Fruit fly (Drosophila melanogaster) whole organism, pupa: Measurements from ENCODE around the gene CG7772.

ENCODE experiments used
- CG10348 ChIP-seq: fragments of 200-800 bp; sonication (Bioruptor generic); IDR thresholded peaks from 2 replicates; pipeline ENCODE4 v1.3.6; 2022; ENCODE audit warnings: missing biosample characterization, missing genetic modification characterization
- CG12605 ChIP-seq: fragments of 200-800 bp; sonication (Bioruptor generic); IDR thresholded peaks from 2 replicates; pipeline ENCODE4 v1.3.6; 2022; ENCODE audit warnings: missing biosample characterization, missing genetic modification characterization
- CG13204 ChIP-seq: fragments of 200-800 bp; sonication (Bioruptor generic); optimal IDR thresholded peaks from 2 replicates; lab custom pipeline; 2018; ENCODE audit warnings: missing biosample characterization, mild to moderate bottlenecking, missing genetic modification characterization, moderate library complexity
- CG14655 ChIP-seq: fragments of 200-800 bp; sonication (Bioruptor generic); optimal IDR thresholded peaks from 3 replicates; lab custom pipeline; 2017; ENCODE audit warnings: mild to moderate bottlenecking, missing biosample characterization, missing genetic modification reagents, missing genetic modification characterization
- CG15710 ChIP-seq: fragments of 200-800 bp; sonication (Bioruptor generic); optimal IDR thresholded peaks from 2 replicates; lab custom pipeline; 2018; ENCODE audit warnings: missing biosample characterization, mild to moderate bottlenecking, missing genetic modification characterization, moderate library complexity
- CG17806 ChIP-seq: fragments of 200-800 bp; sonication (Bioruptor generic); optimal IDR thresholded peaks from 2 replicates; lab custom pipeline; 2018; ENCODE audit warnings: missing biosample characterization, mild to moderate bottlenecking, missing genetic modification characterization, moderate library complexity
- CG32121 ChIP-seq: fragments of 200-800 bp; sonication (Bioruptor generic); IDR thresholded peaks from 2 replicates; pipeline ENCODE4 v1.3.6; 2022; ENCODE audit warnings: missing biosample characterization, missing genetic modification characterization
- CG34367 ChIP-seq: fragments of 200-800 bp; sonication (Bioruptor generic); optimal IDR thresholded peaks from 2 replicates; lab custom pipeline; 2018; ENCODE audit warnings: missing biosample characterization, mild to moderate bottlenecking, missing genetic modification characterization
- CG4496 ChIP-seq: fragments of 200-800 bp; sonication (Bioruptor generic); IDR thresholded peaks from 3 replicates; pipeline ENCODE4 v1.3.6; 2022; ENCODE audit warnings: missing biosample characterization, missing genetic modification characterization
- CG8159 ChIP-seq: fragments of 200-800 bp; sonication (Bioruptor generic); optimal IDR thresholded peaks from 3 replicates; lab custom pipeline; 2018; ENCODE audit warnings: missing biosample characterization, mild to moderate bottlenecking, missing genetic modification characterization, moderate library complexity
- CG8301 ChIP-seq: fragments of 200-800 bp; sonication (Bioruptor generic); optimal IDR thresholded peaks from 2 replicates; lab custom pipeline; 2018; ENCODE audit warnings: missing biosample characterization, mild to moderate bottlenecking, missing genetic modification characterization
- CG9948 ChIP-seq: fragments of 200-800 bp; sonication (Bioruptor generic); optimal IDR thresholded peaks from 2 replicates; lab custom pipeline; 2018; ENCODE audit warnings: missing biosample characterization, mild to moderate bottlenecking, missing genetic modification characterization, moderate library complexity
- D1 ChIP-seq: fragments of 200-800 bp; sonication (Bioruptor generic); optimal IDR thresholded peaks from 2 replicates; lab custom pipeline; 2018; ENCODE audit warnings: missing biosample characterization, mild to moderate bottlenecking, missing genetic modification characterization, moderate library complexity
- EcR ChIP-seq: fragments of 200-800 bp; sonication (Bioruptor generic); optimal IDR thresholded peaks from 3 replicates; lab custom pipeline; 2019; ENCODE audit warnings: missing biosample characterization, missing genetic modification characterization, mild to moderate bottlenecking, moderate library complexity, missing genetic modification reagents
- Ets98B ChIP-seq: fragments of 200-800 bp; sonication (Bioruptor generic); IDR thresholded peaks from 2 replicates; pipeline ENCODE4 v1.3.6; 2022; ENCODE audit warnings: missing biosample characterization, missing genetic modification characterization
- Pif1A ChIP-seq: fragments of 200-800 bp; sonication (Bioruptor generic); optimal IDR thresholded peaks from 3 replicates; lab custom pipeline; 2016; ENCODE audit warnings: missing biosample characterization, missing genetic modification characterization
- Pif1B ChIP-seq: fragments of 200-800 bp; sonication (Bioruptor generic); optimal IDR thresholded peaks from 3 replicates; lab custom pipeline; 2016; ENCODE audit warnings: missing biosample characterization, missing genetic modification characterization
- Snoo ChIP-seq: fragments of 200-800 bp; sonication (Bioruptor generic); optimal IDR thresholded peaks from 3 replicates; lab custom pipeline; 2017; ENCODE audit warnings: missing biosample characterization, mild to moderate bottlenecking, missing genetic modification characterization, inconsistent platforms
- fd96Ca ChIP-seq: fragments of 200-800 bp; sonication (Bioruptor generic); IDR thresholded peaks from 3 replicates; pipeline ENCODE4 v1.3.6; 2022; ENCODE audit warnings: missing biosample characterization, missing genetic modification characterization
- gl ChIP-seq: fragments of 200-800 bp; sonication (Bioruptor generic); optimal IDR thresholded peaks from 2 replicates; lab custom pipeline; 2018; ENCODE audit warnings: missing biosample characterization, mild to moderate bottlenecking, missing genetic modification characterization
- rn ChIP-seq: fragments of 200-800 bp; sonication (Bioruptor generic); IDR thresholded peaks from 2 replicates; pipeline ENCODE4 v1.3.6; 2022; ENCODE audit warnings: missing biosample characterization, missing genetic modification characterization

The CG7772 gene

DNA sequence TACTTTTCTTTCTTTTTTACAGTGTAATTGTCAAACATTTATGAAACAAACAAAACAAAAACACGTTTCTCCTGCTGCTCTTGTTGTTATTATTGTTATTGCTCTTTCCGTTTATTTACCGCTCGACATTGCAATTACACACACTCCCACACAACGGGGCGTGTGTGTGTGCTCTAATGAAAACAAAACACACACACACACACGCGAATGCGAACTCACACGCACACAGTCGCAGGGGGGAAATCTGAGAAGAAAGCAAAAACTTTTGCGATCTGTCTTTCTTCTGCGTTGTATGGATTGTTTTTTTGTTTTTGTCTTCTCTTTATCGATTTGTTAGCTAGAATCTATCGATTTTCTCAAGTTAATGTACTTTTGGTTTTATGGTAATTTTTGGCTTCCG lies 29.1 kb downstream of the CG7772 start:
- TF ChIP-seq CG4496 (GFP tag; lab: Robert Waterston, UW) (0 out of 3 replicates have a peak, but pooled peaks have one; percentile 26), Ets98B (no peak)

DNA sequence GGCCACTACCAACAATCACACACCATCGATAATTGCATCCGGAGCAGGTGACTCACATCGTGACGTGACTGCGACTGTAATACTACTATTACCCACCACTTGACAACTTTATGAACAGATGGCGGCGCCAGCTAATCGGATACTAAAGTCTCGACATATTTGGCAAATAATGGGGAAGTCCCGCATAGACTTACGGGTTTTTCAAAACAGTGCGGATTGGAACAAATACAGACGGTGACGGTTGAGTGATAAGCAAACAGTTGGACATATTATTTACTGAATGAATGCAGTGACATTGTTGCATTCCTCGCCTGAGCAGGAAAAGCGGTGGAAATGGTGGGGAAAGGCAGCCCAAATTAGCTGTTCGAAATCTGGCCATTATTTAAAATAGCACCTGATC lies 30.5 kb downstream of the CG7772 start:
- TF ChIP-seq CG8159 (tag; lab: Kevin White, UChicago) (no peak), CG14655 (no peak), CG10348 (no peak), CG17806 (tag; lab: Kevin White, UChicago) (no peak), gl (no peak), CG15710 (tag; lab: Kevin White, UChicago) (no peak), CG32121 (GFP tag; lab: Robert Waterston, UW) (no peak)

DNA sequence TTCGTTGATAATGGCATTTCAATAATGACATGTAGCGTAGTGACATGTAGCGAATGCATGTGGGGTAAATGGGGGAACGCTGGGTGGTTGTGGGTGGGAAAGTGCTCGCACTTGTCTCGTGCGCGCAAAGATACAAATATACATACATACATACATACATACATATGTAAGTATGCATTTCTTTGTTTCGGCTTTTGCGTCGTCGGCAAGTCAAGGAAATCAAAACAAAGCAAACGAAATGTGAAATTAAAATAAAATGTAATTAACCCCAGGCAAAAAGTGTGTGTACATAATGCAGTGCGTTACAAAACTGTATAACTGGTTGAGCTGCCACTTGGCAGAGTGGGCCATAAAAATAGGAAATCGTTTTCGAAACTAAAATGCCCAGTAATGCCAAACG lies 31.4 kb downstream of the CG7772 start:
- TF ChIP-seq CG14655 (no peak), fd96Ca (no peak), CG9948 (tag; lab: Kevin White, UChicago) (no peak), Pif1B (GFP tag; lab: Kevin White, UChicago) (no peak), CG4496 (GFP tag; lab: Robert Waterston, UW) (no peak; the same call in 2 of the 3 replicates), Snoo (no peak)

DNA sequence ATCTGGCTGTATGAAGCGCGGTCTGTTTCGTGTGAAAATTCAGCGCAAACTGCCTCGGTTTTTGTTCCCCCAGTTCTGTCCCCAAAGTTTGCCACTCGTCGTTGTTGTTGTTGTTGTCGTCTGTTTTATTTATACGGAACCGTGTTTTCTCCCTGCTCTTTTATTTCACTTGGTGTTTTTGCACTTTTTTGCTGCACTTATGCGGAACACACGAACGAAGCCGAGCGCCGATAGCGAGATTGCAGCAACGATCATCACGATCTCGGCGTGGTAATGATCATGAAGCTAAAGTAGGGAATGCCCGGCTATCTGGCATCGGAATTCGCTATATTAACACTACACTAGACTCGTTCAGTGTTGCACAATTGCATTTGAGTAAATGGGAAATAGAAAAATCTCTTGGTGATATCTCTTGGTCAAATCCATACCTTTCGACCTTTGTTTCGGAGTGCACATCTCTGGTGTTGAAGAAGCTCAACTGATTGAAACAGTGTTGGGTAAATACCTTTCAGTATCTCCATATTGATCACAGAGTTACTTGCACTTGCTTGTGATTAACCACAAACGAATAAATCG lies 32.0 kb downstream of the CG7772 start:
- peak; percentile 1 for TF ChIP-seq CG8159 (tag; lab: Kevin White, UChicago)
- peak; percentile 30 for TF ChIP-seq Pif1A
- TF ChIP-seq CG15710 (tag; lab: Kevin White, UChicago), result peak; percentile 7
- no peak for TF ChIP-seq D1
- TF ChIP-seq CG14655, result peak; percentile 55
- peak; percentile 63; the same call in 1 of the 3 replicates for TF ChIP-seq CG4496 (GFP tag; lab: Robert Waterston, UW)
- no peak for TF ChIP-seq CG9948 (tag; lab: Kevin White, UChicago)
- 0 out of 3 replicates have a peak, but pooled peaks have one; percentile 18 for TF ChIP-seq fd96Ca
- TF ChIP-seq CG34367 (tag; lab: Kevin White, UChicago), result no peak
- TF ChIP-seq EcR (GFP tag; lab: Kevin White, UChicago), result peak; percentile 42
- peak; percentile 70 for TF ChIP-seq CG12605 (GFP tag; lab: Robert Waterston, UW)
- TF ChIP-seq Snoo, result peak; percentile 32
- TF ChIP-seq CG8301 (tag; lab: Kevin White, UChicago), result peak; percentile 7
- peak; percentile 62 for TF ChIP-seq gl
- no peak for TF ChIP-seq rn

DNA sequence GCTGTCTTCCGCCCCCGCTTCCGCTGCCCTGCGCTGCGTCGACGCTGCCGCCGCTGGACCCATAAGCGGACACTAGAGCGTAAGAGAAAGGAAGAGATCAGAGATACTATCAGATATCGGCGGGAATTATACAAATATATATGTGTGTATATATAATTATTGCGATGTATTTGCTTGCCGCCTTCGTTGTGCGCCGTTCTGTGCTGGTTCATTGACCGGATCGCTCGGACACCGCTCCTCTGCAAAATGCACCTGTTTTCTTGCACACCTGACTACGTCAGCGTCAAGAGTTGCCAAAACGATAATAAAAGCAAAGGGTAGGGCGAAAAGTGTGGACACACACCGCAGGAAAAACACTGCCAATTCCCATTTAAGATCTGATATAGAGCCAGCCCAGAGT lies 33.7 kb downstream of the CG7772 start:
- TF ChIP-seq EcR (GFP tag; lab: Kevin White, UChicago), result peak; percentile 73
- no peak for TF ChIP-seq CG14655

DNA sequence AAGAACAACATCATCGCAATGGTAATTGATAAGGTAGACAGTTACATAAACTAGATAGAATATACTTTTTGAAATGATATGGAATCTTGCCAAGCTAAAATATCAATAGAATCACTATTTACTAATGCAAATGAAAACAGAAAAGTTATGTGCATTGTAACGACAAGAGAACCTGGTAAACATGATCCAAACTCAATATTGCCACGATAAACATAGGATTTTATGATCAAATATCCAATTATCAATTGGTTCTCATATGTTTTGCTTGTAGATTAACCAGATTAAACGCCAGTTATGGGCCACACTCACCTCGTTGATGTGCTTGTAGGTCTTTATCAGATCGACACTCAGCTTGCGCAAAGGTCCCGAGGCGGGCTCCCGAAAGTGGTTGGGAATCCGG lies 34.8 kb downstream of the CG7772 start:
- TF ChIP-seq CG10348, result no peak
- no peak for TF ChIP-seq fd96Ca
- no peak for TF ChIP-seq CG17806 (tag; lab: Kevin White, UChicago)
- TF ChIP-seq CG34367 (tag; lab: Kevin White, UChicago), result no peak
- no peak for TF ChIP-seq CG15710 (tag; lab: Kevin White, UChicago)
- TF ChIP-seq EcR (GFP tag; lab: Kevin White, UChicago), result no peak
- TF ChIP-seq CG9948 (tag; lab: Kevin White, UChicago), result no peak
- no peak for TF ChIP-seq rn
- no peak for TF ChIP-seq CG8159 (tag; lab: Kevin White, UChicago)
- no peak for TF ChIP-seq Pif1B (GFP tag; lab: Kevin White, UChicago)
- no peak for TF ChIP-seq CG13204 (GFP tag; lab: Kevin White, UChicago)
- TF ChIP-seq Ets98B, result no peak
- TF ChIP-seq CG8301 (tag; lab: Kevin White, UChicago), result no peak
- TF ChIP-seq gl, result no peak
- TF ChIP-seq D1, result no peak
- TF ChIP-seq CG14655, result no peak
- no peak for TF ChIP-seq Snoo

DNA sequence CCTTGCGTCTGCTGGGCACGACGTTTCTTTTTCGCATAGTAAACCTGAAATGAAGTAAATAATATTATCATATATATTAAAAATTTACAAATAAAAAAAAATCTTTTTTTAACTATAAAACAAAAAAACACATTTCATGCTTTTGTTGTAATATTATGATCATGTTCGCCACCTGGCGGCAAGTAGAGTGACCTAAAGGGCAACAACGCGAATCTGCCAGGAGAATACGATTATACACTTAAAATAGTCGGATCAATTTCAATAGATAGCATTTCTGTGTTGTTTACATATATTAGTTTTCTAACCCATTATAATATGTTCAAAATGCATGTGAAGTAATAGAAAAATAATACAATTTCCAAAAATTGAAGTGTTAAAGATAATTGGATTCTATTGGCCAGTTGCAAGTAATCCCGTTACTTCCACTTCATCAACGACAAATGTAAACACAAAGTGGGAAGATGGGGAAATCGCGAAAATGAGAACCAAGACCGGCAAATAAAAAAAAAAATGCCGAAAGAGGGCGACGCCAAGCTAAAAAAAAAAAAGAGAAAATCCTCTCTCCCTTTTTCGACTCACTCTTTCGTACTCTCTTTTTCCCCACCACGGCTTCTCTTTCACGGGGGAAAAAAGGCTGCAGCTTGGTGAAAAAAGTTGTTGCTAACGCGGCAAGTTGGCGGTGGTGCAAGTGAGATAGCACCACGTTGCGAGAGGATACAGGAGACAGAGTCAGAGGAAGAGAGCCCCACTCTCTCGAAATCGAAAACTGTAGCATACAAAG lies 36.3 kb downstream of the CG7772 start:
- TF ChIP-seq CG4496 (GFP tag; lab: Robert Waterston, UW) (peak; percentile 49; the same call in 1 of the 3 replicates), fd96Ca (peak; percentile 28; the same call in 1 of the 3 replicates), CG12605 (GFP tag; lab: Robert Waterston, UW) (0 out of 2 replicates have a peak, but pooled peaks have one; percentile 31), EcR (GFP tag; lab: Kevin White, UChicago) (peak; percentile 44), Pif1A (peak; percentile 29), CG8301 (tag; lab: Kevin White, UChicago) (no peak), Ets98B (no peak)
